Worm (Caenorhabditis elegans) whole organism, L4/young adult: Measurements from ENCODE around the gene F10D2.16.

Experiments
- W03F9.2 ChIP-seq: fragments of 150-350 bp; optimal IDR thresholded peaks from 2 replicates; lab custom pipeline; 2014; ENCODE audit warnings: missing biosample characterization, missing genetic modification characterization
- dao-5 ChIP-seq: sonication (generic microtip); optimal IDR thresholded peaks from 2 replicates; lab custom pipeline; 2016; ENCODE audit warnings: missing genotype, missing genetic modification characterization, moderate library complexity, missing compliant biosample characterization
- him-1 ChIP-seq: sonication (generic microtip); optimal IDR thresholded peaks from 2 replicates; lab custom pipeline; 2016; ENCODE audit warnings: missing genotype, missing genetic modification reagents, missing genetic modification characterization, missing compliant biosample characterization

The F10D2.16 gene

DNA sequence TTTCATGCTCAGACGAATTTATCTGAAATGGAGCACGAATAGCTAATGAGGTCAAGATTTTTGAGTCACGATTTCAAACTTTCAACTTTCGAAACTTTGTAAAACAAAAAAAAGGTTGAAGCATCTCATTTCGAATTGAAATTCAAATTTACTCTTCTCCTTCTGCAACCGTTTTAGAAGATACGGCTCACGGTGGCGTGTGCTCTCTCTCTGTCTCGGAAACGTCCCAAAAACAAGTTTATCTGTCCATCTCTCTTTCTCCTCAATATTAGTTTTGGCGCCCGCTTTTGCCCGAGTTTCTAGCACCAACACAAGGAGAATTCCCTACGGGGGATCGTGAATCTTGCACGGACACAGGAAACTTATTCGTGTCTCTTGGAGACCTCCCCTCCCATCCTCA, 23.7 kb upstream of the F10D2.16 start:
- TF ChIP-seq him-1 (tag; lab: Kevin White, UChicago) (no peak), dao-5 (tag; lab: Kevin White, UChicago) (no peak), W03F9.2 (tag; lab: Kevin White, UChicago) (no peak)

DNA sequence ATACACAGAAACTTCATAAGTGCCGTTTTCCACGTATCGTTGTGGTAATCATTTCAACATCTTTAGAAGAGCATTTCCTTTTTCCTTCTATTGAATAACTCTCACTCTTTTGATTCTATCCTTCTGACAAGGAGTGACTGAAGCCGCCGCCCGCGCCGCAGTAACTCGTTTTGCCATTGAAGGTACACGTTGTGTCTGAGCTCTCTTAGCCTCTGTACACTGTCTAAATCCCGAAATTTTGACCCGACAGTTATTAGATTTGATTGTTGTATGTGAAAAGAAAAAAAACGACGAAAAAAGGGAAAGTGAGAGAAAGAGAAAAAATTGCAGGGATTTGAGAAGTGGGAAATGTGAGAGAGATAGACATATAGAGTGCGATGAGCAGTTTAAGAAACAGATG, 22.8 kb upstream of the F10D2.16 start:
- TF ChIP-seq dao-5 (tag; lab: Kevin White, UChicago) = no peak
- no peak for TF ChIP-seq him-1 (tag; lab: Kevin White, UChicago)
- no peak for TF ChIP-seq W03F9.2 (tag; lab: Kevin White, UChicago)

DNA sequence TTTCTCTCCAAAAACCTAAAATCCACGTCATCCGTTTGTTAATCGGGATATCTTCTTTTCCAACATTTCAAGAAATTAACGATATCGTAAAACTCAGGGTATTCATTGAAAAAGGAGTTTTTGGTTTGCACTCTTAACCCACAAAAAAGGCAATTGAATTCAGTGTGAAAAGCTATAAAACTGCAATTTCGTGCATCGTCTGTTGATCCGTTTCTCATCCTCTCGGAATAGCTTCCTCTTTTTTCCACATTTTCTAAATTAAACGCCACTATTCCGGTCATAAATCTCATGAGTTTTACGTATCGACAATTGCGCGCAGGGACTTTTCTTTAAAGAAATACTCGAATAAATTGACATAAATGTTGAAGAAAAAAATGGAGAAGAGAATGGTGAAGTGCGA, 21.8 kb upstream of the F10D2.16 start:
- TF ChIP-seq him-1 (tag; lab: Kevin White, UChicago) (no peak), dao-5 (tag; lab: Kevin White, UChicago) (no peak), W03F9.2 (tag; lab: Kevin White, UChicago) (no peak)

DNA sequence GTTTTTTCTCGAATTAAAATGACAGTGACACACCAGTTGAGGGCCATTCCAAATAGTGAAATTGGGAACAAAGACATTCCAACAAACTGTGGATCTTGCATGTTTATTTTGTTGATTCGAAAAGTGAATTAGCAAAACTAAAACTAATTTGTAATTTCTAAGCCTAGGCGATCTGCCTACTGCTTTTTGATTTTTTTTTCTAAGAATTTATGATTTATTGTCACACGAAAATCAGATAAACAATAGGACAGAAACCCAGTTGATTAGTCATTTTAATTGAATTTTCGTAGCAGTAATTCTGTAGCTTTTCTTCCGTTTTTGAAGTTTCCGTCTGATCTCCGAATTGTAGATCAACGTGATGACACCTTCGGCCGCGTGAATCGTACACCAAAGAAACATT, 15.3 kb upstream of the F10D2.16 start, which contains the start of gene srx-33:
Gene srx-33, minus strand, starts transcription at position 101 of the 400 bp plus-strand sequence.
- TF ChIP-seq W03F9.2 (tag; lab: Kevin White, UChicago) (no peak), him-1 (tag; lab: Kevin White, UChicago) (no peak), dao-5 (tag; lab: Kevin White, UChicago) (no peak)

DNA sequence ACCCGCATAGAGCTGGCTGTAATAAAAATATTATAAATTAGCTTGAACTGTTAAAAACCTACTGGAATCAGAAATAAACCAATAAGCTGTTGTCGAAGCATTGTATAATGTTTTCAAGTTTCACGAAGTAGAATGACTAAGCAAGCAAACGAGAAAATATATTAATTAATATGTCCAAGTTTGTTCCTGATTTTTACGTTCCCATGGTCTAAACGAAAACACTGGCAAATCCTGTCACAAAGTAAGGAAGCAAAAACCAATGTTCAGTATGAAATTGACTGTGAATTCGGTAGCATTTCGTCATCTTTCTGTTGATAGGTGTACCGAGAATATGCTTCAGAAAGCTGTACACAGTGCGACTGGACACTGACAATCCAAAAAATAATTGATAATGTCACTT, 13.9 kb upstream of the F10D2.16 start, which contains the start of gene srx-34:
Gene srx-34, minus strand, starts transcription at position 101 of the 400 bp plus-strand sequence.
- no peak for TF ChIP-seq him-1 (tag; lab: Kevin White, UChicago)
- TF ChIP-seq dao-5 (tag; lab: Kevin White, UChicago) = no peak
- TF ChIP-seq W03F9.2 (tag; lab: Kevin White, UChicago) = no peak

DNA sequence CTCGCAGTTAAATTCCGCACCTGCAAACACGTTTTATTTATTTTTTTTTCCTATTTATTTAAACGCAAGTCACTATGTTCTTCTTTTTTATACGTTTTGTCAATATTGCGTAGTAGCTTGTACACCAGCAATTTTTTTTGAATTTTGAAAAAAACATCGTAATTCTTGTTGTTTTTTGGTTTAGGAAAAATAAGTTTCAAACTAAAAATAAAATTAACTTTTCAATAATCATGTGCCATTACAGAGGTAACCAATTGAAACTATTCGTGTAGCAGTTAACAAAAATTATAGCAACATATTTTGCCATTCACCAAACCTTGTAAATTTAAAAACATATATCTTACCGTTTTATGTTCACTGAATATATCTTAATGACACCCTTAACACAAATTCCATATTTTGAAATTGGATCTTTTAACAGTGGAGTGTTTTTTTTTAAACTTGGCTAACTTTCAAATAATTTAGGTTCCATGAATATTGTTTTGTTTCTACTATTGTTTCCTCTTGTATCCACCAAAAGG, 10.8 kb upstream of the F10D2.16 start, which contains the start of gene lmd-5:
Gene lmd-5, plus strand, starts transcription at position 471 of the 521 bp plus-strand sequence.
- TF ChIP-seq W03F9.2 (tag; lab: Kevin White, UChicago) (no peak), him-1 (tag; lab: Kevin White, UChicago) (no peak)

DNA sequence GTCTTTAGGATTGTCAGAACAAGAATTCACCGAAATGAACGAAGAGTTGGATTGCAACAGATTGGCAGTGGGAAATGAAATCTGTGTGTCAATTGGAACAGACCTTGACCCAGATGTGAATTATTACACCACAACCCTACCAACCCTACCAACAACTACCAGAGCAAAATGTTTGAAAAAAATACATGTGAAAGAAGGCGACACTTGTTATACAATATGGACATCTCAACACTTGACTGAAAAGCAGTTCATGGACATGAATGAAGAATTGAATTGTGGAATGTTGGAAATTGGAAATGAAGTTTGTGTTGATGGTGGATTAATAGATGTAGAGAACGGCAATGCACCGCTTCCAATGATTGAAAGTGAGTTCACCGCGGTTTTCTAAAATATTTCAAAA, 10.1 kb upstream of the F10D2.16 start:
- TF ChIP-seq him-1 (tag; lab: Kevin White, UChicago) = no peak
- TF ChIP-seq W03F9.2 (tag; lab: Kevin White, UChicago) = no peak
- TF ChIP-seq dao-5 (tag; lab: Kevin White, UChicago) = no peak

DNA sequence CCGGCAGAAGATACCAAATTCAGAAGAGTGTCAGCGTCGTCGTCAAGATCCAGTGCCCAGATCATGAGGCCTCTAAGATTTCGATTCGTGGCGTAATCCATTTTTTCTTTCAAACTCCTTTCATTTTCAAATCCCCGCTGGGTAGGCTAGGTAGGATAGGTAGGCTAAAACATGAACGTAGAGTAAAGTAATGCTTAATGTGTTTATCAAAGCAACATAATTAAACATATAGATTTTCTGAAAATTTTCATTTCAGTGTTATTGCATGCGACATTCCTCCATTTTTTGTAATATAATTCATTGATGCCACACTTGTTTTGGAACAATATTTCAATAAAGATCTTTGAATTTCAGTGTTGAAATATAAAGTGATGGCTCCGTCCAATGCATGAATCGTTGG, 4.6 kb upstream of the F10D2.16 start, which contains the start of gene T01C4.8:
Gene T01C4.8, minus strand, starts transcription at position 101 of the 400 bp plus-strand sequence.
- TF ChIP-seq W03F9.2 (tag; lab: Kevin White, UChicago) = no peak
- TF ChIP-seq him-1 (tag; lab: Kevin White, UChicago) = no peak
- TF ChIP-seq dao-5 (tag; lab: Kevin White, UChicago) = no peak

DNA sequence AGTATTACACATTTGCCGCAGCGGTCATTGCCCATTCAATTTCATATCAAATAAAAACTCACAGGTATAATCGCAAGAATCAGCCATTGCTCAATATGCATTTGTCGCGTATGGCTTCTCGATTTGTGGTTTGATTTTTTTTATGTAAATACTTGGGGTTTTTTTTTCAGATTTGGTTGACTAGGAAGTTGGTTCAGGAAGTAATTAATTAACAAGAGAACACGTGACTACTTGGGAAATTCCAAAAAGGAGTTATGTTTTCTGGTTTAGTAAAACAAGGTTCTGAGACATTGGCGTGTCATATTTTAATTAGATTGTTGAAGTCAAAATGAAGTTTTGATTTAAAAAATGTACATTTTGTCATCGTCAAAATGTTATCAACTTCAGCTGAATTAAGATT, 3.1 kb upstream of the F10D2.16 start, which contains the start of gene srx-36:
Gene srx-36, minus strand, starts transcription at position 101 of the 400 bp plus-strand sequence.
- TF ChIP-seq him-1 (tag; lab: Kevin White, UChicago) (no peak), dao-5 (tag; lab: Kevin White, UChicago) (no peak), W03F9.2 (tag; lab: Kevin White, UChicago) (no peak)

DNA sequence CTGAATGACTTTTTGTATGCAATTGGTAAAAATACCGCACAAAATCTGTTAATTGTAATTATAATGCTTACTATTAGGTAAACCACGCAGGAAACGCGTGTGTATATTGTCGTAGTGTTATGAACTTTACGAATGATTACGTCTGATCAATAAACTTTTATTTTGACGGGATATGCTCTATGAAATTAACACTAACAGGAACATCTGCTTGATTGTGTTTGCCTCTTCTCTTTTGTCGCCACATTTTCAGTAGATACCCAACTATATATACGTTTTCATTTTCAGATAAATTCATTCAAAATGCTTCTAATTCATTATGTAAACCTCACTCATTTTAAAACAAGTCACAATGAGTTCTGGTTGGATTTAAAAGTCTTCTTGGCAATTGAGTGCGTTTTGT, 1.8 kb upstream of the F10D2.16 start, which contains the start of gene sre-10:
Gene sre-10, plus strand, starts transcription at position 301 of the 400 bp plus-strand sequence.
- TF ChIP-seq him-1 (tag; lab: Kevin White, UChicago) (no peak), dao-5 (tag; lab: Kevin White, UChicago) (no peak), W03F9.2 (tag; lab: Kevin White, UChicago) (no peak)

DNA sequence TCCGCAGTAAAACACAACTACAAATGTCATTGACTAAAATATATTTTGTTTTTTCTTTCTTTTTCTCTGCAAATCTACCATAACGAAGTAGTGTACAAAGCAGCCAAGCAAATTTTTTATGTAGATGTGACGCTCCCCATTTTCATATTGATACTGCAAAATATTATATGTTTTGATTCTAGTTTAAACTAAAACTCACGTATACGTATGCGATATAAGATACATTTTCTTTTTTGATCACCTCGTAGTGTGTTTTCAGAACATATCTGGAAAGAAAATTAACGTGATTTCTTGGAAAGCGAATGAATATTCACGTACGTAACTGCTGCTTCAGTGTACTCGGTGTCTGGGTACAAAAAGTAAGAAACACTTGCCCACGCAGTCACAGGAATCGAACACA, 2.8 kb downstream of the F10D2.16 start:
- TF ChIP-seq dao-5 (tag; lab: Kevin White, UChicago) = no peak
- no peak for TF ChIP-seq him-1 (tag; lab: Kevin White, UChicago)

DNA sequence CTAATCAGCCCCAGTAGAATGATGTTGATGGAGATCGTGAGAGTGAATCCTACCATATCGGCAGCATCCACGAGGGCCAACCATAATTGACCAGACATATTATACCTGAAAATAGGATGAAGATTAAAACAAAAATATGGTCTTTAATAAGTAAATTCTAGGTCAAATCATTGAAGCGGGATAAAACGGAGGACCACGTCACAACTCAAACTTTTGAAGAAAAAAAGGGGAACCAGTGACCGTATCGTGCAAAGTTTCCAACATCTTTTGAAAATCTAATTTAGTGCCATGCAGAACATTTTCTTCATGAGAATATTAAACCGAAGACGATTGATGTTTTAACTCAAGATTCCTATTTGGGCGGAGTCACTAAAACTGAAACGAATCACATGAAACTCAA, 4.3 kb downstream of the F10D2.16 start, which contains the start of gene str-112:
Gene str-112, minus strand, starts transcription at position 101 of the 400 bp plus-strand sequence.
- no peak for TF ChIP-seq him-1 (tag; lab: Kevin White, UChicago)

DNA sequence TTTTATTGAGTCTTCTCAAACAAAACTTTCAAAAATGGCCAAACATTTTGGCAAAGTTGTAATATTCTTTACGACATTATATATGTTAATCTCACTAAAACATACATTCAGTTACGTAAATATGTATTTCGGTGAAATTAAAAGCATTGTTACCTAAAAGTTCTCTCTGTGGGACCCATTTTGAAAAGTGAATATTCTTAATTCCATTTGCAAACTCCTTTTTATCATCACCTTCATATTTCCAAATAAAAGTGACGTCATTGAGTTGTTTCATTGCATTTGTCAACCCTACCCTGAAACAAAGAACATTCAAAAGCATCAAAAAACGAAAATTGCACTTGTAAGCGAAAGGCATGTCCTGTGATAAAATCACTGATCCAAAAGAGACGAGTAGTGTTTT, 6.3 kb downstream of the F10D2.16 start:
- TF ChIP-seq dao-5 (tag; lab: Kevin White, UChicago) (no peak), W03F9.2 (tag; lab: Kevin White, UChicago) (no peak), him-1 (tag; lab: Kevin White, UChicago) (no peak)

DNA sequence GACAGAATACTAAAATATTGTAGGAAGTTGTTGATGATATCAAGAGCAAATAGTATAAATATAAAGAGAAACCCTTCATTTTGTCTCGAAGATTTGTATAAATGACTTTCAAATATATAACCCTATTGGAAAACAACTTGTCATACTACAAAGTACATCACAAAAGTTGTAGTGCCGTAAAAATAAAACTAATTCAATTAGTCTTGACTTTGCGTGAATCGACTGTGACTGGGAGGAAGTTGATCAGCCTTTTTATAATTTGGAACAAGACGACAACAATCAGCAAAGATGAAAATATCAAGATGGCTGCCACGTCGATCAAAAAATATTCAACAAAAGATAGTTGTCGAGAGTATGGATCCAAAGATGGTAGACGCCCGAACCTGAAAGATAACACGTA, 7.8 kb downstream of the F10D2.16 start, which contains the start of gene ugt-40:
Gene ugt-40, minus strand, starts transcription at position 101 of the 400 bp plus-strand sequence.
- TF ChIP-seq him-1 (tag; lab: Kevin White, UChicago) (no peak), W03F9.2 (tag; lab: Kevin White, UChicago) (no peak), dao-5 (tag; lab: Kevin White, UChicago) (no peak)
